Worm (Caenorhabditis elegans): Measurements from ENCODE around the gene nlp-78.

- TF ChIP-seq ztf-4 (tag; optimal IDR thresholded peaks at IDR 0.05) = no peak
- no peak for TF ChIP-seq F13H6.1 (tag; optimal IDR thresholded peaks at IDR 0.05)
- no peak for TF ChIP-seq elt-3 (tag; optimal IDR thresholded peaks at IDR 0.05)
- no peak for TF ChIP-seq nhr-237 (tag; optimal IDR thresholded peaks at IDR 0.05)
- no peak for TF ChIP-seq unc-62 (GFP tag; optimal IDR thresholded peaks at IDR 0.05)
- no peak for TF ChIP-seq skn-1 (tag; optimal IDR thresholded peaks at IDR 0.05)
- TF ChIP-seq ZK546.5 (tag; optimal IDR thresholded peaks at IDR 0.05) = no peak
- no peak for TF ChIP-seq ama-1 (optimal IDR thresholded peaks at IDR 0.05)
- no peak for TF ChIP-seq ztf-11 (tag; optimal IDR thresholded peaks at IDR 0.05)
- no peak for TF ChIP-seq nhr-129 (tag; optimal IDR thresholded peaks at IDR 0.05)
- TF ChIP-seq blmp-1 (tag; optimal IDR thresholded peaks at IDR 0.05; ENCODE audit: insufficient read depth) = no peak
These were observed 40.5 kb downstream of the nlp-78 start for ce11 chrII:9176523-9176922.

Data from whole organism, L2 larva.